Worm (Caenorhabditis elegans) whole organism, early embryonic: Measurements from ENCODE around the gene F59B8.1.
A peak's percentile ranks its signal among the peaks of the same experiment; 100 is the strongest.

Experiments used
- B0310.2 ChIP-seq: sonication (generic microtip); optimal IDR thresholded peaks from 2 replicates; lab custom pipeline; 2016; ENCODE audit warnings: mild to moderate bottlenecking, missing genetic modification characterization, missing compliant biosample characterization
- F13C5.2 ChIP-seq: sonication (generic microtip); optimal IDR thresholded peaks from 2 replicates; lab custom pipeline; 2017; ENCODE audit warnings: mild to moderate bottlenecking, missing genetic modification characterization, inconsistent platforms, missing compliant biosample characterization
- aly-1 ChIP-seq: sonication (generic microtip); optimal IDR thresholded peaks from 2 replicates; lab custom pipeline; 2016; ENCODE audit warnings: missing genetic modification characterization, missing compliant biosample characterization
- ama-1 ChIP-seq: fragments of 150-350 bp; optimal IDR thresholded peaks from 2 replicates; lab custom pipeline; 2014
- ceh-13 ChIP-seq: fragments of 200-800 bp; sonication (Bioruptor generic); optimal IDR thresholded peaks from 2 replicates; lab custom pipeline; 2018; ENCODE audit warnings: mild to moderate bottlenecking, missing genetic modification characterization, missing compliant biosample characterization
- ceh-36 ChIP-seq: sonication (generic microtip); optimal IDR thresholded peaks from 2 replicates; lab custom pipeline; 2016; ENCODE audit warnings: missing genetic modification characterization, inconsistent platforms, missing compliant biosample characterization
- ets-7 ChIP-seq: sonication (generic microtip); optimal IDR thresholded peaks from 2 replicates; lab custom pipeline; 2016; ENCODE audit warnings: missing genotype, missing genetic modification characterization, missing compliant biosample characterization
- flt-1 ChIP-seq: fragments of 200-800 bp; sonication (Bioruptor generic); IDR thresholded peaks from 2 replicates; pipeline ENCODE4 v1.3.6; 2022; ENCODE audit warnings: missing genetic modification characterization, missing compliant biosample characterization
- hmbx-1 ChIP-seq: sonication (generic microtip); optimal IDR thresholded peaks from 2 replicates; lab custom pipeline; 2016; ENCODE audit warnings: mild to moderate bottlenecking, missing genetic modification characterization, missing compliant biosample characterization
- hmg-4 ChIP-seq: fragments of 200-800 bp; sonication (Bioruptor generic); optimal IDR thresholded peaks from 2 replicates; lab custom pipeline; 2018; ENCODE audit warnings: mild to moderate bottlenecking, missing genetic modification characterization, missing compliant biosample characterization
- hnd-1 ChIP-seq: sonication (generic microtip); optimal IDR thresholded peaks from 2 replicates; lab custom pipeline; 2016; ENCODE audit warnings: missing genetic modification characterization, missing compliant biosample characterization
- pes-1 ChIP-seq: fragments of 200-800 bp; sonication (Bioruptor generic); IDR thresholded peaks from 2 replicates; pipeline ENCODE4 v1.3.6; 2022; ENCODE audit warnings: missing genetic modification reagents, missing genetic modification characterization, missing compliant biosample characterization
- scrt-1 ChIP-seq: fragments of 200-800 bp; sonication (Bioruptor generic); IDR thresholded peaks from 2 replicates; pipeline ENCODE4 v1.3.6; 2022; ENCODE audit warnings: missing genetic modification characterization, missing compliant biosample characterization
- sea-1 ChIP-seq: fragments of 200-800 bp; sonication (Bioruptor generic); conservative IDR thresholded peaks from 2 replicates; pipeline ENCODE4 v1.3.6; 2022; ENCODE audit warnings: missing genetic modification characterization, missing compliant biosample characterization
- tbx-11 ChIP-seq: fragments of 200-800 bp; sonication (Bioruptor generic); IDR thresholded peaks from 2 replicates; pipeline ENCODE4 v1.3.6; 2022; ENCODE audit warnings: missing genetic modification characterization, missing compliant biosample characterization
- tbx-37 ChIP-seq: fragments of 200-800 bp; sonication (Bioruptor generic); conservative IDR thresholded peaks from 2 replicates; pipeline ENCODE4 v1.3.6; 2022; ENCODE audit warnings: missing genetic modification reagents, missing genetic modification characterization, missing compliant biosample characterization
- tra-4 ChIP-seq: sonication (generic microtip); optimal IDR thresholded peaks from 2 replicates; lab custom pipeline; 2017; ENCODE audit warnings: missing genetic modification characterization, missing compliant biosample characterization

The F59B8.1 gene

ce11 chrIV:9438753-9439152, 10.7 kb downstream of the F59B8.1 start:
- TF ChIP-seq ceh-13 (GFP tag; lab: Kevin White, UChicago) (no peak), tra-4 (tag; lab: Kevin White, UChicago) (no peak), hmbx-1 (no peak), hmg-4 (GFP tag; lab: Kevin White, UChicago) (no peak), ama-1 (lab: Kevin White, UChicago) (no peak), tbx-11 (GFP tag; lab: Robert Waterston, UW) (no peak), pes-1 (GFP tag; lab: Robert Waterston, UW) (no peak), tbx-37 (GFP tag; lab: Robert Waterston, UW) (no peak), aly-1 (tag; lab: Kevin White, UChicago) (no peak), flt-1 (GFP tag; lab: Robert Waterston, UW) (no peak), scrt-1 (no peak), hnd-1 (tag; lab: Kevin White, UChicago) (no peak)

- TF ChIP-seq aly-1 (tag; lab: Kevin White, UChicago) = peak; percentile 18
- no peak for TF ChIP-seq flt-1 (GFP tag; lab: Robert Waterston, UW)
These were observed 12.8 kb downstream of the F59B8.1 start, which contains the start of gene idh-1 for ce11 chrIV:9440880-9441336. idh-1 (minus strand) TSS chrIV:9441107.

DNA sequence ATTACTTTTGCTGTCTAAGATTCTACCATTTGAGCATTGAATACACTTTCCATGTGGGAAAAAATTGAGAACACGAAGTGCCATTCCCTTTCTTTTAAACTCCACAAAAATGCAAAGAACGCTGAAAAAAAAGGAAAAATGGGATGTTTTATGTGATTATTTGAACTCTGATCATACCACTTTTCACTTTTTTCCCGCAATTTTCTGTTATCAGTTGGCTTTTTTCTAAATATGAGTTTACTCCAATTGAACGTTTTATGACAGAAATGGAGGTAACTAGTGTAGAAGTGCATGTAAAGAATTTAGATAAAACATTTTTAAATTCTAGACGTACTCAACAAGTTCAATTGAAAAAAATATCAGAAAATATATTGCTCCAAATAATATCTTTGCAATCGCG, 13.3 kb downstream of the F59B8.1 start:
- no peak for TF ChIP-seq ets-7 (tag; lab: Kevin White, UChicago)
- no peak for TF ChIP-seq aly-1 (tag; lab: Kevin White, UChicago)
- no peak for TF ChIP-seq ceh-36
- TF ChIP-seq hmbx-1 = no peak
- no peak for TF ChIP-seq pes-1 (GFP tag; lab: Robert Waterston, UW)
- no peak for TF ChIP-seq hnd-1 (tag; lab: Kevin White, UChicago)
- TF ChIP-seq B0310.2 (tag; lab: Kevin White, UChicago) = no peak
- TF ChIP-seq tbx-11 (GFP tag; lab: Robert Waterston, UW) = no peak
- TF ChIP-seq ama-1 (lab: Kevin White, UChicago) = no peak
- no peak for TF ChIP-seq hmg-4 (GFP tag; lab: Kevin White, UChicago)
- no peak for TF ChIP-seq tbx-37 (GFP tag; lab: Robert Waterston, UW)
- TF ChIP-seq scrt-1 = no peak
- no peak for TF ChIP-seq flt-1 (GFP tag; lab: Robert Waterston, UW)

DNA sequence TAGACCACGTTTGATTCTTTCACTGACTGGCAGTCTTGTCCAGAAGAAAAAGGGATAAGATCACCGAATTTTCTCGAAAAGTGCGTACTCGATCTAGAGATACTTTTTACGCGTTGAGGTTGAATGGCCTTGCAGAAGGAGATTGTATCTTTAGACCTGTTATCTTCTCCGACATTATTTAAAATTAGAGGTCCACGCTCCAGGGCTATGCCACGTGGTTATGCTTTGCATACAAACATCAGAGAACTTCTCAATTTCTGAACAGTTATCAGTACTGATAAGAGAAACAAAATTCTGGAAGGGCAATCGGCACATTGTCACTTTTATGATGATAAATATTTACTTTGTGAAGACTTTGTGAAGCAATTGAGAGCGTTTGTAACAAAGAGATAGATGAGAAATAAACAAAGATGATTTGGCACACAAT, 14.1 kb downstream of the F59B8.1 start:
- TF ChIP-seq tbx-11 (GFP tag; lab: Robert Waterston, UW) = no peak
- TF ChIP-seq pes-1 (GFP tag; lab: Robert Waterston, UW) = no peak
- no peak for TF ChIP-seq B0310.2 (tag; lab: Kevin White, UChicago)

DNA sequence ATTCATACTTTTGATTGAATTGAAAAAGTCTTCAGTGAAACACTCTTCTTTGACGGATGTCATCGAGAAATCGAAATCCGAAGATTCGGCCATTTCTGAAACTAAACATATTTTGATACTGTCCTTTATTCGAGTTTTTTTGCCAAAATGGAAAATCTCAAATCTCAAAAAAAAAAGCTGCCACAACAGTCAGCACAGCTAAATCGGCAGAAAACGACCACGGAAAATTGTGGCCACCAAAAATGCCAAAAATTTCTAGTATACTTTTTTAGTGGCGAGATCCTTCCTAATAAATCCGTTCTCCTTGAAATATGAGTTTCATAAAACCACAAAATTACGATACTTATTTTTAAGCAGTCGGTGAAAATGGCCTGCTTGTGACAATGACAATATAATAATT, 15.9 kb downstream of the F59B8.1 start, which contains the start of gene F38E11.9:
F38E11.9 (minus strand) TSS at position 101 of the 400 bp plus-strand sequence.
- TF ChIP-seq hmbx-1 (no peak), tbx-37 (GFP tag; lab: Robert Waterston, UW) (no peak), flt-1 (GFP tag; lab: Robert Waterston, UW) (no peak), pes-1 (GFP tag; lab: Robert Waterston, UW) (no peak), B0310.2 (tag; lab: Kevin White, UChicago) (no peak), ceh-36 (no peak), hnd-1 (tag; lab: Kevin White, UChicago) (no peak), sea-1 (GFP tag; lab: Robert Waterston, UW) (no peak), F13C5.2 (tag; lab: Kevin White, UChicago) (no peak), scrt-1 (no peak), hmg-4 (GFP tag; lab: Kevin White, UChicago) (no peak), tra-4 (tag; lab: Kevin White, UChicago) (no peak), ceh-13 (GFP tag; lab: Kevin White, UChicago) (no peak), ama-1 (lab: Kevin White, UChicago) (no peak), ets-7 (tag; lab: Kevin White, UChicago) (no peak), tbx-11 (GFP tag; lab: Robert Waterston, UW) (no peak), aly-1 (tag; lab: Kevin White, UChicago) (no peak)

ce11 chrIV:9444417-9445026, 16.5 kb downstream of the F59B8.1 start:
- TF ChIP-seq hmg-4 (GFP tag; lab: Kevin White, UChicago) = peak; percentile 57
- TF ChIP-seq flt-1 (GFP tag; lab: Robert Waterston, UW) = peak; percentile 69
- TF ChIP-seq ama-1 (lab: Kevin White, UChicago) = peak; percentile 93
- no peak for TF ChIP-seq ceh-36
- TF ChIP-seq ceh-13 (GFP tag; lab: Kevin White, UChicago) = no peak
- peak; percentile 3 for TF ChIP-seq B0310.2 (tag; lab: Kevin White, UChicago)
- TF ChIP-seq aly-1 (tag; lab: Kevin White, UChicago) = no peak
- peak; percentile 85 for TF ChIP-seq F13C5.2 (tag; lab: Kevin White, UChicago)
- no peak for TF ChIP-seq hmbx-1
- TF ChIP-seq sea-1 (GFP tag; lab: Robert Waterston, UW) = 0 out of 2 replicates have a peak, but pooled peaks have one; percentile 19
- TF ChIP-seq pes-1 (GFP tag; lab: Robert Waterston, UW) = no peak
- no peak for TF ChIP-seq tbx-11 (GFP tag; lab: Robert Waterston, UW)
- no peak for TF ChIP-seq ets-7 (tag; lab: Kevin White, UChicago)
- TF ChIP-seq hnd-1 (tag; lab: Kevin White, UChicago) = no peak
- TF ChIP-seq scrt-1 = no peak
- TF ChIP-seq tra-4 (tag; lab: Kevin White, UChicago) = no peak
- TF ChIP-seq tbx-37 (GFP tag; lab: Robert Waterston, UW) = no peak

DNA sequence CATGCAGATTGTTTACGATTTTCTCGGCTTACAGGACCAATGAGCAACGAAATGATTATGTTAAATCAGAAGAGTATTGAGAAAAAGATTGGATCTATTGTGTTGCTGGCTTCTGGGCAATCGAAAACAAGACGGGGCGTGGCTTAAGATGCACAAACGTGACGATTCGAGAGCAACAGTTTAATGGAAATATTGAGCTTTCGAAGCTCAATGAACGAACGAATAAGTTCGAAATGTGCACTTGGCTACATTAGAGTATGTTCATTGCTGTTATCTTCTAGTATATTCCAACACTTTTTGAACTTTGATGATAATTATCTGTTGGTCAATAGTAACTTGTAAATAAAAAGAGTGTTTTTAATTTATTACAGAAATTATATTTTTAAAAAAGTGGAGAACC, 17.3 kb downstream of the F59B8.1 start, which contains the start of gene hsp-12.3:
hsp-12.3 (minus strand) TSS at position 101 of the 400 bp plus-strand sequence.
- TF ChIP-seq sea-1 (GFP tag; lab: Robert Waterston, UW) = no peak
- TF ChIP-seq ceh-36 = no peak
- no peak for TF ChIP-seq F13C5.2 (tag; lab: Kevin White, UChicago)
- no peak for TF ChIP-seq flt-1 (GFP tag; lab: Robert Waterston, UW)
- TF ChIP-seq aly-1 (tag; lab: Kevin White, UChicago) = no peak
- TF ChIP-seq pes-1 (GFP tag; lab: Robert Waterston, UW) = no peak
- TF ChIP-seq scrt-1 = no peak
- TF ChIP-seq hmbx-1 = no peak
- TF ChIP-seq tbx-37 (GFP tag; lab: Robert Waterston, UW) = no peak
- no peak for TF ChIP-seq ceh-13 (GFP tag; lab: Kevin White, UChicago)
- TF ChIP-seq tra-4 (tag; lab: Kevin White, UChicago) = no peak
- TF ChIP-seq hnd-1 (tag; lab: Kevin White, UChicago) = no peak
- no peak for TF ChIP-seq ets-7 (tag; lab: Kevin White, UChicago)
- TF ChIP-seq ama-1 (lab: Kevin White, UChicago) = no peak
- TF ChIP-seq hmg-4 (GFP tag; lab: Kevin White, UChicago) = no peak
- TF ChIP-seq B0310.2 (tag; lab: Kevin White, UChicago) = no peak
- no peak for TF ChIP-seq tbx-11 (GFP tag; lab: Robert Waterston, UW)
